Worm (Caenorhabditis elegans): ENCODE measurements around the gene clu-1.

DNA sequence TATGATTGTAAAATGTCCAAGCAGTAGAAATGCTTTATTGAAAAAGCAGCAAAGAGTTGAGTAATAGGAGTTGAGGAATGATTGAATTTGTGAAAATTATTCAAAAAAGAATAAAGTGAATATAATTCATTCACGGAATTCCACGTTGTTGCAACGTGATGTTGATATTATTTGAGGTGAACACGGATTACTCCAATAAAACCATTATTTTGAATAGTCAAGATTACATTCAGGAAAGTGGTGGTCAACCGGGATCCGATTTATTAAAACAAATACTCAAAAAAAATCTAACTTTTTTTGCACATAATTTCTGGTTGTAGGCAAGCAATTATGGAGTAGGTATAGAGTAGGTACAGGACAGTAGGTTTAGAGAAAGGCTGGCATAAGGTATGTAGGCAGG lies 35.9 kb downstream of the clu-1 start, which contains the start of gene bre-3:
- no peak for TF ChIP-seq T22C8.4 (GFP tag; IDR thresholded peaks at IDR 0.05)
- TF ChIP-seq tab-1 (GFP tag; IDR thresholded peaks at IDR 0.05) = no peak
- no peak for TF ChIP-seq flt-1 (GFP tag; IDR thresholded peaks at IDR 0.05)
- TF ChIP-seq ref-1 (GFP tag; conservative IDR thresholded peaks at IDR 0.05) = no peak
- TF ChIP-seq cog-1 (tag; optimal IDR thresholded peaks at IDR 0.05) = no peak
- no peak for TF ChIP-seq med-1 (GFP tag; optimal IDR thresholded peaks at IDR 0.05; ENCODE audit: insufficient read depth)
